Fruit fly (Drosophila melanogaster): Measurements from ENCODE around the gene CG1544.

CG1544 gene

dm6 chr3R:31247281-31247995, 50.7 kb downstream of the CG1544 start (continued):
- TF ChIP-seq lmd (GFP tag; IDR thresholded peaks at IDR 0.05) (peak; percentile 59), CG12071 (GFP tag; optimal IDR thresholded peaks at IDR 0.05) (peak; percentile 75), row (GFP tag; IDR thresholded peaks at IDR 0.05) (peak; percentile 77), CG30020 (tag; optimal IDR thresholded peaks at IDR 0.05) (peak; percentile 28), Kr (GFP tag; optimal IDR thresholded peaks at IDR 0.05) (no peak), YL-1 (GFP tag; optimal IDR thresholded peaks at IDR 0.05) (no peak), CG6689 (GFP tag; IDR thresholded peaks at IDR 0.05) (peak; percentile 81), usp (GFP tag; optimal IDR thresholded peaks at IDR 0.05) (no peak), esg (GFP tag; conservative IDR thresholded peaks at IDR 0.05) (peak; percentile 73), Asciz (GFP tag; optimal IDR thresholded peaks at IDR 0.05) (peak; percentile 62), aop (GFP tag; IDR thresholded peaks at IDR 0.05) (peak; percentile 40; the same call in 1 of the 2 replicates), Eip74EF (GFP tag; optimal IDR thresholded peaks at IDR 0.05) (peak in 1 of 2 experiments; percentile 80), CG2889 (GFP tag; IDR thresholded peaks at IDR 0.05) (peak; percentile 47; the same call in 1 of the 3 replicates), ac (GFP tag; optimal IDR thresholded peaks at IDR 0.05) (no peak), Hsf (GFP tag; optimal IDR thresholded peaks at IDR 0.05) (peak; percentile 56), CG10321 (GFP tag; IDR thresholded peaks at IDR 0.05) (no peak), zen2 (GFP tag; IDR thresholded peaks at IDR 0.05; ENCODE audit: partially characterized antibody) (no peak), Fer2 (tag; optimal IDR thresholded peaks at IDR 0.05) (no peak), CG10959 (GFP tag; IDR thresholded peaks at IDR 0.05) (peak; percentile 30; the same call in 1 of the 2 replicates), Mes4 (GFP tag; optimal IDR thresholded peaks at IDR 0.05) (peak; percentile 45), jigr1 (GFP tag; IDR thresholded peaks at IDR 0.05) (peak; percentile 36; the same call in 1 of the 3 replicates), Tbp (GFP tag; optimal IDR thresholded peaks at IDR 0.05) (no peak), CG1603 (tag; optimal IDR thresholded peaks at IDR 0.05) (peak; percentile 84), CG10462 (GFP tag; optimal IDR thresholded peaks at IDR 0.05) (peak; percentile 32), CG2199 (GFP tag; IDR thresholded peaks at IDR 0.05) (peak; percentile 72; the same call in 2 of the 3 replicates), trh (GFP tag; optimal IDR thresholded peaks at IDR 0.05) (no peak), Sox102F (GFP tag; optimal IDR thresholded peaks at IDR 0.05) (peak; percentile 85), CG9727 (GFP tag; optimal IDR thresholded peaks at IDR 0.05) (no peak), CG13296 (GFP tag; optimal IDR thresholded peaks at IDR 0.05) (peak; percentile 80), caup (GFP tag; optimal IDR thresholded peaks at IDR 0.05; ENCODE audit: severe bottlenecking) (peak; percentile 46), gro (GFP tag; optimal IDR thresholded peaks at IDR 0.05) (no peak), h (optimal IDR thresholded peaks at IDR 0.05) (no peak), cato (GFP tag; optimal IDR thresholded peaks at IDR 0.05; ENCODE audit: borderline replicate concordance) (peak; percentile 48), Max (GFP tag; optimal IDR thresholded peaks at IDR 0.05) (peak; percentile 45), ara (GFP tag; IDR thresholded peaks at IDR 0.05) (peak; percentile 78), CG8765 (GFP tag; IDR thresholded peaks at IDR 0.05) (no peak), CG3838 (GFP tag; optimal IDR thresholded peaks at IDR 0.05) (no peak), CG4404 (GFP tag; IDR thresholded peaks at IDR 0.05) (no peak; the same call in 1 of the 2 replicates), CG17359 (tag; optimal IDR thresholded peaks at IDR 0.05) (peak; percentile 88), CG9215 (GFP tag; IDR thresholded peaks at IDR 0.05) (no peak), chif (GFP tag; optimal IDR thresholded peaks at IDR 0.05) (peak; percentile 61 to 69), Abd-B (GFP tag; optimal IDR thresholded peaks at IDR 0.05) (peak; percentile 76), CG16815 (GFP tag; optimal IDR thresholded peaks at IDR 0.05) (no peak), CG9437 (GFP tag; optimal IDR thresholded peaks at IDR 0.05) (peak; percentile 64), Six4 (GFP tag; optimal IDR thresholded peaks at IDR 0.05) (peak; percentile 71), CG14965 (GFP tag; optimal IDR thresholded peaks at IDR 0.05; ENCODE audit: borderline replicate concordance) (no peak), CG7271 (tag; optimal IDR thresholded peaks at IDR 0.05) (no peak), CG6175 (GFP tag; IDR thresholded peaks at IDR 0.05) (no peak), CG43689 (GFP tag; IDR thresholded peaks at IDR 0.05) (peak; percentile 58; the same call in 1 of the 2 replicates), CG4854 (GFP tag; optimal IDR thresholded peaks at IDR 0.05) (peak; percentile 35)
